Worm (Caenorhabditis elegans) whole organism, young adult: ENCODE results near the gene glb-2.

Source experiments
- K12H6.12 ChIP-seq: fragments of 200-800 bp; sonication (Bioruptor generic); optimal IDR thresholded peaks from 2 replicates; lab custom pipeline; 2018; ENCODE audit warnings: mild to moderate bottlenecking, missing genetic modification characterization, missing compliant biosample characterization
- atf-7 ChIP-seq: sonication (generic microtip); optimal IDR thresholded peaks from 2 replicates; lab custom pipeline; 2017; ENCODE audit warnings: mild to moderate bottlenecking, missing genetic modification characterization, missing compliant biosample characterization
- attf-3 ChIP-seq: fragments of 200-800 bp; sonication (Bioruptor generic); conservative IDR thresholded peaks from 2 replicates; pipeline ENCODE4 v1.3.6; 2022; ENCODE audit warnings: missing genetic modification reagents, missing genetic modification characterization, missing compliant biosample characterization
- cebp-2 ChIP-seq: fragments of 200-800 bp; sonication (Bioruptor generic); IDR thresholded peaks from 2 replicates; pipeline ENCODE4 v1.3.6; 2022; ENCODE audit warnings: missing genetic modification characterization, missing compliant biosample characterization
- lin-35 ChIP-seq, 3 experiments: fragments of 150-350 bp in 2 of 3; sonication (generic microtip) in 1 of 3; optimal IDR thresholded peaks; 2 replicates each; lab custom pipeline; 2014 to 2018; ENCODE audit warnings: missing biosample characterization in 3 of 3, missing genetic modification characterization in 3 of 3, missing genetic modification reagents in 3 of 3
- lsy-27 ChIP-seq: sonication (generic microtip); optimal IDR thresholded peaks from 2 replicates; lab custom pipeline; 2017; ENCODE audit warnings: missing genetic modification characterization, mild to moderate bottlenecking, missing compliant biosample characterization, antibody characterized with exemption, missing genotype, borderline replicate concordance; ENCODE audit not compliant: insufficient read depth
- pha-4 ChIP-seq: fragments of 150-350 bp; sonication (generic microtip); optimal IDR thresholded peaks from 2 replicates; lab custom pipeline; 2014; ENCODE audit warnings: missing biosample characterization, missing genetic modification reagents, missing genetic modification characterization
- snpc-4 ChIP-seq, 5 experiments: fragments of 150-350 bp in 1 of 5; sonication (generic microtip) in 4 of 5; optimal IDR thresholded peaks; 2 replicates each; lab custom pipeline; 2014 to 2018; ENCODE audit warnings: missing genetic modification characterization in 5 of 5, missing biosample characterization in 3 of 5, antibody characterized with exemption in 2 of 5, mild to moderate bottlenecking in 2 of 5, missing compliant biosample characterization in 2 of 5, missing genotype in 2 of 5, moderate library complexity in 2 of 5, missing genetic modification reagents in 1 of 5
- zfh-2 ChIP-seq: fragments of 200-800 bp; sonication (Bioruptor generic); conservative IDR thresholded peaks from 2 replicates; pipeline ENCODE4 v1.3.6; 2022; ENCODE audit warnings: missing genetic modification reagents, missing genetic modification characterization, missing compliant biosample characterization

DNA sequence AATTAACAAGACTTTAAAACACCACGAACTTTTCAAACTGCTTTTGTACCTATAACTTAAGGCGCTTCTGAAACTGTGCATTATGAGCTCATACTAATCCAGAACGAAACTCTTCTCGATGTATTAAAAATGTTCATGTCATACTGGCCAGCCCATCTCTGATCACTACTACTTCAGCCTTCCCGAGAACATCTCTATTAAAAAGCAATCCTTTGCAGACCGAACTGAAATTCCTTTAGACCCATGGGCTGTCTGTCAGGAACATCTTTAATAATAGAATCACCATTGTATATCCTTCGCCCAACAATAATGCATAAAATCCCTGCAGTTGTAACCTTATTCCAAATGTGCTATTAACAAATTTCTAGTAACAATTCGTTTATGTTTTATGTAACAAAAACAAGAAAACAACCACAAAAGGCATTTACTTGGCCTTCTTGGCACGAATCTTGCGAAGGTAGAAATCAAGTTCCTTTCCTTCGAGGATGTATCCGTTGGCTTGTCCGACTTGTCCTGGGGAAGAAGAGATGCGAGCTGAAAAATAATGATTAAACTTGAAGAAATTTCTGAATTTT lies 49.7 kb upstream of the glb-2 start:
- TF ChIP-seq K12H6.12 (tag; lab: Kevin White, UChicago) (no peak), pha-4 (tag; lab: Kevin White, UChicago) (no peak), atf-7 (tag; lab: Kevin White, UChicago) (no peak), lin-35 (GFP tag; optimal IDR thresholded peaks at IDR 0.05; lab: Kevin White, UChicago) (no peak), lsy-27 (tag; lab: Kevin White, UChicago) (no peak), snpc-4 (GFP tag; optimal IDR thresholded peaks at IDR 0.05; lab: Kevin White, UChicago) (no peak), snpc-4 (tag; optimal IDR thresholded peaks at IDR 0.05; lab: Kevin White, UChicago) (peak in 1 of 4 experiments; percentile 57), zfh-2 (GFP tag; lab: Robert Waterston, UW) (no peak), attf-3 (GFP tag; lab: Robert Waterston, UW) (no peak), cebp-2 (no peak)
